Fruit fly (Drosophila melanogaster) whole organism, embryonic: Measurements from ENCODE around the gene Tango2.
A peak's percentile ranks its signal among the peaks of the same experiment; 100 is the strongest.

ENCODE experiments used
- Asciz ChIP-seq: fragments of 200-800 bp; sonication (Bioruptor generic); optimal IDR thresholded peaks from 2 replicates; lab custom pipeline; 2017; ENCODE audit warnings: missing biosample characterization, mild to moderate bottlenecking, missing genetic modification characterization, missing genetic modification reagents
- Atf6 ChIP-seq: fragments of 200-800 bp; sonication (Bioruptor generic); IDR thresholded peaks from 2 replicates; pipeline ENCODE4 v1.3.6; 2022; ENCODE audit warnings: missing biosample characterization, missing genetic modification characterization
- BEAF-32 ChIP-seq: fragments of 200-800 bp; sonication (Bioruptor generic); optimal IDR thresholded peaks from 3 replicates; lab custom pipeline; 2017; ENCODE audit warnings: missing biosample characterization, missing genetic modification characterization, mild to moderate bottlenecking, moderate library complexity, missing genetic modification reagents
- Bgb ChIP-seq: fragments of 200-800 bp; sonication (Bioruptor generic); IDR thresholded peaks from 2 replicates; pipeline ENCODE4 v1.3.6; 2022; ENCODE audit warnings: missing biosample characterization, missing genetic modification characterization; ENCODE audit not compliant: partially characterized antibody
- CG10274 ChIP-seq: fragments of 200-800 bp; sonication (Bioruptor generic); optimal IDR thresholded peaks from 3 replicates; lab custom pipeline; 2017; ENCODE audit warnings: missing biosample characterization, mild to moderate bottlenecking, missing genetic modification characterization
- CG10654 ChIP-seq: fragments of 200-800 bp; sonication (Bioruptor generic); optimal IDR thresholded peaks from 2 replicates; lab custom pipeline; 2016; ENCODE audit warnings: missing biosample characterization, missing genetic modification characterization
- CG11504 ChIP-seq: fragments of 200-800 bp; sonication (Bioruptor generic); optimal IDR thresholded peaks from 3 replicates; lab custom pipeline; 2019; ENCODE audit warnings: missing biosample characterization, mild to moderate bottlenecking, missing genetic modification characterization, moderate library complexity
- CG14710 ChIP-seq: fragments of 200-800 bp; sonication (Bioruptor generic); optimal IDR thresholded peaks from 3 replicates; lab custom pipeline; 2019; ENCODE audit warnings: missing biosample characterization, mild to moderate bottlenecking, missing genetic modification characterization, moderate library complexity
- CG15514 ChIP-seq: fragments of 200-800 bp; sonication (Bioruptor generic); optimal IDR thresholded peaks from 3 replicates; lab custom pipeline; 2017; ENCODE audit warnings: missing biosample characterization, missing genetic modification characterization, mild to moderate bottlenecking, moderate library complexity, missing genetic modification reagents
- CG17361 ChIP-seq: fragments of 200-800 bp; sonication (Bioruptor generic); IDR thresholded peaks from 3 replicates; pipeline ENCODE4 v1.3.6; 2022; ENCODE audit warnings: missing biosample characterization, missing genetic modification characterization
- CG18599 ChIP-seq: fragments of 200-800 bp; sonication (Bioruptor generic); optimal IDR thresholded peaks from 3 replicates; lab custom pipeline; 2017; ENCODE audit warnings: missing biosample characterization, missing genetic modification characterization, mild to moderate bottlenecking, moderate library complexity, missing genetic modification reagents
- CG3281 ChIP-seq: fragments of 200-800 bp; sonication (Bioruptor generic); optimal IDR thresholded peaks from 3 replicates; lab custom pipeline; 2017; ENCODE audit warnings: missing biosample characterization, mild to moderate bottlenecking, missing genetic modification characterization
- CG33557 ChIP-seq: fragments of 200-800 bp; sonication (Bioruptor generic); optimal IDR thresholded peaks from 2 replicates; lab custom pipeline; 2019; ENCODE audit warnings: missing biosample characterization, mild to moderate bottlenecking, missing genetic modification characterization, moderate library complexity
- CG3995 ChIP-seq: fragments of 200-800 bp; sonication (Bioruptor generic); optimal IDR thresholded peaks from 3 replicates; lab custom pipeline; 2016; ENCODE audit warnings: missing biosample characterization, missing genetic modification characterization
- CG7987 ChIP-seq: fragments of 200-800 bp; sonication (Bioruptor generic); optimal IDR thresholded peaks from 2 replicates; lab custom pipeline; 2018; ENCODE audit warnings: missing biosample characterization, mild to moderate bottlenecking, missing genetic modification characterization, moderate library complexity
- CG8944 ChIP-seq: fragments of 200-800 bp; sonication (Bioruptor generic); optimal IDR thresholded peaks from 3 replicates; lab custom pipeline; 2016; ENCODE audit warnings: missing biosample characterization, missing genetic modification characterization
- Camta ChIP-seq: fragments of 200-800 bp; sonication (Bioruptor generic); optimal IDR thresholded peaks from 2 replicates; lab custom pipeline; 2016; ENCODE audit warnings: missing biosample characterization, missing genetic modification characterization
- CoRest ChIP-seq: fragments of 200-800 bp; sonication (Bioruptor generic); optimal IDR thresholded peaks from 3 replicates; lab custom pipeline; 2018; ENCODE audit warnings: missing biosample characterization, mild to moderate bottlenecking, missing genetic modification characterization, moderate library complexity
- Dll ChIP-seq: fragments of 200-800 bp; sonication (Bioruptor generic); IDR thresholded peaks from 4 replicates; pipeline ENCODE4 v1.3.6; 2022; ENCODE audit warnings: missing biosample characterization, missing genetic modification characterization; ENCODE audit not compliant: partially characterized antibody
- Doc3 ChIP-seq: fragments of 200-800 bp; sonication (Bioruptor generic); IDR thresholded peaks from 3 replicates; pipeline ENCODE4 v1.3.6; 2022; ENCODE audit warnings: missing biosample characterization, missing genetic modification characterization; ENCODE audit not compliant: partially characterized antibody
- Dp ChIP-seq: fragments of 200-800 bp; sonication (Bioruptor generic); optimal IDR thresholded peaks from 2 replicates; lab custom pipeline; 2018; ENCODE audit warnings: missing biosample characterization, mild to moderate bottlenecking, missing genetic modification characterization, moderate library complexity
- HmgD ChIP-seq: fragments of 200-800 bp; sonication (Bioruptor generic); optimal IDR thresholded peaks from 3 replicates; lab custom pipeline; 2016; ENCODE audit warnings: missing biosample characterization, missing genetic modification characterization
- MESR4 ChIP-seq: fragments of 200-800 bp; sonication (Bioruptor generic); optimal IDR thresholded peaks from 2 replicates; lab custom pipeline; 2018; ENCODE audit warnings: missing biosample characterization, mild to moderate bottlenecking, missing genetic modification characterization, moderate library complexity
- Meics ChIP-seq: fragments of 200-800 bp; sonication (Bioruptor generic); optimal IDR thresholded peaks from 2 replicates; lab custom pipeline; 2017; ENCODE audit warnings: missing biosample characterization, mild to moderate bottlenecking, missing genetic modification characterization
- Rx ChIP-seq: fragments of 200-800 bp; sonication (Bioruptor generic); IDR thresholded peaks from 2 replicates; pipeline ENCODE4 v1.3.6; 2022; ENCODE audit warnings: missing biosample characterization, missing genetic modification characterization
- Sin3A ChIP-seq: fragments of >200 bp; optimal IDR thresholded peaks from 2 replicates; lab custom pipeline; 2018
- YL-1 ChIP-seq: fragments of 200-800 bp; sonication (Bioruptor generic); optimal IDR thresholded peaks from 3 replicates; lab custom pipeline; 2017; ENCODE audit warnings: missing biosample characterization, mild to moderate bottlenecking, missing genetic modification characterization
- ato ChIP-seq: fragments of 200-800 bp; sonication (Bioruptor generic); IDR thresholded peaks from 2 replicates; pipeline ENCODE4 v1.3.6; 2022; ENCODE audit warnings: missing biosample characterization, missing genetic modification characterization; ENCODE audit not compliant: partially characterized antibody
- bbx ChIP-seq: fragments of 200-800 bp; sonication (Bioruptor generic); IDR thresholded peaks from 2 replicates; pipeline ENCODE4 v1.3.6; 2022; ENCODE audit warnings: missing biosample characterization, missing genetic modification characterization; ENCODE audit not compliant: partially characterized antibody
- cg ChIP-seq: fragments of 200-800 bp; sonication (Bioruptor generic); optimal IDR thresholded peaks from 3 replicates; lab custom pipeline; 2019; ENCODE audit warnings: missing biosample characterization, mild to moderate bottlenecking, missing genetic modification characterization, moderate library complexity
- croc ChIP-seq: fragments of 200-800 bp; sonication (Bioruptor generic); conservative IDR thresholded peaks from 3 replicates; pipeline ENCODE4 v1.3.6; 2022; ENCODE audit warnings: missing biosample characterization, missing genetic modification characterization
- dimm ChIP-seq: fragments of 200-800 bp; sonication (Bioruptor generic); IDR thresholded peaks from 2 replicates; pipeline ENCODE4 v1.3.6; 2022; ENCODE audit warnings: missing biosample characterization, missing genetic modification characterization
- dmrt99B ChIP-seq: fragments of 200-800 bp; sonication (Bioruptor generic); optimal IDR thresholded peaks from 2 replicates; lab custom pipeline; 2018; ENCODE audit warnings: missing biosample characterization, mild to moderate bottlenecking, missing genetic modification characterization, moderate library complexity
- fd102C ChIP-seq: fragments of 200-800 bp; sonication (Bioruptor generic); optimal IDR thresholded peaks from 2 replicates; lab custom pipeline; 2018; ENCODE audit warnings: missing biosample characterization, mild to moderate bottlenecking, missing genetic modification characterization, moderate library complexity
- ftz-f1 ChIP-seq: fragments of 200-800 bp; sonication (Bioruptor generic); optimal IDR thresholded peaks from 2 replicates; lab custom pipeline; 2016; ENCODE audit warnings: missing biosample characterization, missing genetic modification characterization
- fu2 ChIP-seq: fragments of 200-800 bp; sonication (Bioruptor generic); optimal IDR thresholded peaks from 2 replicates; lab custom pipeline; 2016; ENCODE audit warnings: missing biosample characterization, missing genetic modification characterization
- gcm2 ChIP-seq: fragments of 200-800 bp; sonication (Bioruptor generic); optimal IDR thresholded peaks from 2 replicates; lab custom pipeline; 2016; ENCODE audit warnings: missing biosample characterization, missing genetic modification characterization
- inv ChIP-seq: fragments of 200-800 bp; sonication (Bioruptor generic); IDR thresholded peaks from 2 replicates; pipeline ENCODE4 v1.3.6; 2022; ENCODE audit warnings: missing biosample characterization, missing genetic modification characterization; ENCODE audit not compliant: partially characterized antibody
- kay ChIP-seq: fragments of 200-800 bp; sonication (Bioruptor generic); optimal IDR thresholded peaks from 2 replicates; lab custom pipeline; 2016; ENCODE audit warnings: missing biosample characterization, missing genetic modification characterization
- lab ChIP-seq: fragments of 200-800 bp; sonication (Bioruptor generic); optimal IDR thresholded peaks from 3 replicates; lab custom pipeline; 2017; ENCODE audit warnings: missing biosample characterization, missing genetic modification characterization, mild to moderate bottlenecking, moderate library complexity, missing genetic modification reagents
- lilli ChIP-seq: fragments of 200-800 bp; sonication (Bioruptor generic); optimal IDR thresholded peaks from 3 replicates; lab custom pipeline; 2016; ENCODE audit warnings: missing biosample characterization, missing genetic modification characterization
- lmd ChIP-seq: fragments of 200-800 bp; sonication (Bioruptor generic); IDR thresholded peaks from 2 replicates; pipeline ENCODE4 v1.3.6; 2022; ENCODE audit warnings: missing biosample characterization, missing genetic modification characterization
- mld ChIP-seq: fragments of 200-800 bp; sonication (Bioruptor generic); IDR thresholded peaks from 3 replicates; pipeline ENCODE4 v1.3.6; 2022; ENCODE audit warnings: missing biosample characterization, missing genetic modification characterization; ENCODE audit not compliant: partially characterized antibody
- nom ChIP-seq: fragments of 200-800 bp; sonication (Bioruptor generic); optimal IDR thresholded peaks from 2 replicates; lab custom pipeline; 2017; ENCODE audit warnings: missing biosample characterization, missing genetic modification characterization, mild to moderate bottlenecking, moderate library complexity, missing genetic modification reagents
- sens ChIP-seq: fragments of 200-800 bp; sonication (Bioruptor generic); peaks from one replicate; lab custom pipeline; 2016; ENCODE audit warnings: missing biosample characterization, missing genetic modification characterization
- sqz ChIP-seq: fragments of 200-800 bp; sonication (Bioruptor generic); optimal IDR thresholded peaks from 3 replicates; lab custom pipeline; 2018; ENCODE audit warnings: missing biosample characterization, mild to moderate bottlenecking, missing genetic modification characterization
- wdn ChIP-seq: fragments of 200-800 bp; sonication (Bioruptor generic); IDR thresholded peaks from 2 replicates; pipeline ENCODE4 v1.3.6; 2022; ENCODE audit warnings: missing biosample characterization, missing genetic modification characterization

The Tango2 gene

DNA sequence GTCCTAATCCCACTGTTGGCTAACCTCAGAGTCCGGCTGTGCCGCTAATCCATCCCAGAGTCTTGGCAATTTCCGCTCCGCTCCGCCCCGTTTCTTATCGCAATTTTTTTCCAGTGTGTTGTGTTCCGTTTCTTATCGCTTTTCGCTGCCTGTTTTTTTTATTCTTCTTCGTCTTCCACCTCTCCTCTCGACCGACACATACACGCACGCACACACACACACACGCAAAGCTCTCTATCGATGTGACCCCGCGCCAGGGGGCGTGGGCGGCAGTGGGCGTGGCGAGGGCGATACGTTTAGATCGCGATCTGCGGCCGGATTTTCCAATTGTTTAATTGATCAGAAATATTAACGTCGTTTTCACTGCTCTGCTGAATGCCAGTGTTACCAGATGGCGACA lies 797 bp upstream of the Tango2 start (continued):
- TF ChIP-seq Meics (GFP tag; lab: Kevin White, UChicago) (no peak), Atf6 (GFP tag; lab: Robert Waterston, UW) (0 out of 2 replicates have a peak, but pooled peaks have one; percentile 39), cg (GFP tag; lab: Kevin White, UChicago) (peak; percentile 81), croc (no peak), CG8944 (GFP tag; lab: Kevin White, UChicago) (no peak), mld (no peak), HmgD (GFP tag; lab: Kevin White, UChicago) (no peak), YL-1 (GFP tag; lab: Kevin White, UChicago) (peak; percentile 33), CoRest (tag; lab: Kevin White, UChicago) (no peak), nom (peak; percentile 77), Camta (GFP tag; lab: Kevin White, UChicago) (no peak), CG10654 (GFP tag; lab: Kevin White, UChicago) (no peak), sqz (GFP tag; lab: Kevin White, UChicago) (peak; percentile 85)

- TF ChIP-seq inv (GFP tag; lab: Robert Waterston, UW) = peak; percentile 49; the same call in 1 of the 2 replicates
- no peak for TF ChIP-seq fu2
- TF ChIP-seq CG33557 = no peak
- peak; percentile 67 for TF ChIP-seq Sin3A
- TF ChIP-seq CoRest (tag; lab: Kevin White, UChicago) = peak; percentile 20
- TF ChIP-seq Dll = peak; percentile 66; the same call in 3 of the 4 replicates
- peak; percentile 56; the same call in 1 of the 3 replicates for TF ChIP-seq Doc3
- TF ChIP-seq dmrt99B (tag; lab: Kevin White, UChicago) = peak; percentile 15
- TF ChIP-seq CG14710 (tag; lab: Kevin White, UChicago) = peak; percentile 62
- peak; percentile 93 for TF ChIP-seq CG15514 (GFP tag; lab: Kevin White, UChicago)
- peak; percentile 61 for TF ChIP-seq Dp (GFP tag; lab: Kevin White, UChicago)
- TF ChIP-seq lilli = peak; percentile 11
- no peak for TF ChIP-seq Asciz
- no peak for TF ChIP-seq wdn
- TF ChIP-seq ato (GFP tag; lab: Robert Waterston, UW) = peak; percentile 23; the same call in 1 of the 2 replicates
- TF ChIP-seq BEAF-32 = peak; percentile 74
- no peak for TF ChIP-seq CG7987
- peak; percentile 52; the same call in 1 of the 2 replicates for TF ChIP-seq bbx
- 0 out of 3 replicates have a peak, but pooled peaks have one; percentile 22 for TF ChIP-seq CG17361 (GFP tag; lab: Robert Waterston, UW)
- no peak for TF ChIP-seq CG3995 (GFP tag; lab: Kevin White, UChicago)
- peak; percentile 79 for TF ChIP-seq sens
- TF ChIP-seq kay (GFP tag; lab: Kevin White, UChicago) = no peak
- no peak for TF ChIP-seq dimm (GFP tag; lab: Robert Waterston, UW)
- no peak for TF ChIP-seq Rx (GFP tag; lab: Robert Waterston, UW)
- TF ChIP-seq Bgb (GFP tag; lab: Robert Waterston, UW) = peak; percentile 69
- peak; percentile 78 for TF ChIP-seq MESR4 (GFP tag; lab: Kevin White, UChicago)
- no peak for TF ChIP-seq fd102C
- TF ChIP-seq ftz-f1 (GFP tag; lab: Kevin White, UChicago) = no peak
- TF ChIP-seq gcm2 (GFP tag; lab: Kevin White, UChicago) = no peak
- TF ChIP-seq lab (GFP tag; lab: Kevin White, UChicago) = no peak
- TF ChIP-seq CG3281 (GFP tag; lab: Kevin White, UChicago) = no peak
- no peak for TF ChIP-seq CG10274 (GFP tag; lab: Kevin White, UChicago)
- TF ChIP-seq CG18599 (GFP tag; lab: Kevin White, UChicago) = no peak
- no peak for TF ChIP-seq lmd (GFP tag; lab: Robert Waterston, UW)
- TF ChIP-seq CG11504 (tag; lab: Kevin White, UChicago) = peak; percentile 28
Measured at dm6 chrX:13624334-13625079, 7.7 kb downstream of the Tango2 start, which contains the start of the genes CG2691 and NFAT. Gene CG2691 (minus strand): TSS chrX:13624408. Gene NFAT (plus strand): TSS chrX:13624745.
